Fruit fly (Drosophila melanogaster) whole organism, pupa: Measurements from ENCODE around the gene Cpr65Av.

Experiments used
- CG10348 ChIP-seq: fragments of 200-800 bp; sonication (Bioruptor generic); IDR thresholded peaks from 2 replicates; pipeline ENCODE4 v1.3.6; 2022; ENCODE audit warnings: missing biosample characterization, missing genetic modification characterization
- CG12605 ChIP-seq: fragments of 200-800 bp; sonication (Bioruptor generic); IDR thresholded peaks from 2 replicates; pipeline ENCODE4 v1.3.6; 2022; ENCODE audit warnings: missing biosample characterization, missing genetic modification characterization
- CG13204 ChIP-seq: fragments of 200-800 bp; sonication (Bioruptor generic); optimal IDR thresholded peaks from 2 replicates; lab custom pipeline; 2018; ENCODE audit warnings: missing biosample characterization, mild to moderate bottlenecking, missing genetic modification characterization, moderate library complexity
- CG14655 ChIP-seq: fragments of 200-800 bp; sonication (Bioruptor generic); optimal IDR thresholded peaks from 3 replicates; lab custom pipeline; 2017; ENCODE audit warnings: mild to moderate bottlenecking, missing biosample characterization, missing genetic modification reagents, missing genetic modification characterization
- CG15710 ChIP-seq: fragments of 200-800 bp; sonication (Bioruptor generic); optimal IDR thresholded peaks from 2 replicates; lab custom pipeline; 2018; ENCODE audit warnings: missing biosample characterization, mild to moderate bottlenecking, missing genetic modification characterization, moderate library complexity
- CG17806 ChIP-seq: fragments of 200-800 bp; sonication (Bioruptor generic); optimal IDR thresholded peaks from 2 replicates; lab custom pipeline; 2018; ENCODE audit warnings: missing biosample characterization, mild to moderate bottlenecking, missing genetic modification characterization, moderate library complexity
- CG32121 ChIP-seq: fragments of 200-800 bp; sonication (Bioruptor generic); IDR thresholded peaks from 2 replicates; pipeline ENCODE4 v1.3.6; 2022; ENCODE audit warnings: missing biosample characterization, missing genetic modification characterization
- CG34367 ChIP-seq: fragments of 200-800 bp; sonication (Bioruptor generic); optimal IDR thresholded peaks from 2 replicates; lab custom pipeline; 2018; ENCODE audit warnings: missing biosample characterization, mild to moderate bottlenecking, missing genetic modification characterization
- CG4496 ChIP-seq: fragments of 200-800 bp; sonication (Bioruptor generic); IDR thresholded peaks from 3 replicates; pipeline ENCODE4 v1.3.6; 2022; ENCODE audit warnings: missing biosample characterization, missing genetic modification characterization
- CG8159 ChIP-seq: fragments of 200-800 bp; sonication (Bioruptor generic); optimal IDR thresholded peaks from 3 replicates; lab custom pipeline; 2018; ENCODE audit warnings: missing biosample characterization, mild to moderate bottlenecking, missing genetic modification characterization, moderate library complexity
- CG8301 ChIP-seq: fragments of 200-800 bp; sonication (Bioruptor generic); optimal IDR thresholded peaks from 2 replicates; lab custom pipeline; 2018; ENCODE audit warnings: missing biosample characterization, mild to moderate bottlenecking, missing genetic modification characterization
- CG9948 ChIP-seq: fragments of 200-800 bp; sonication (Bioruptor generic); optimal IDR thresholded peaks from 2 replicates; lab custom pipeline; 2018; ENCODE audit warnings: missing biosample characterization, mild to moderate bottlenecking, missing genetic modification characterization, moderate library complexity
- D1 ChIP-seq: fragments of 200-800 bp; sonication (Bioruptor generic); optimal IDR thresholded peaks from 2 replicates; lab custom pipeline; 2018; ENCODE audit warnings: missing biosample characterization, mild to moderate bottlenecking, missing genetic modification characterization, moderate library complexity
- EcR ChIP-seq: fragments of 200-800 bp; sonication (Bioruptor generic); optimal IDR thresholded peaks from 3 replicates; lab custom pipeline; 2019; ENCODE audit warnings: missing biosample characterization, missing genetic modification characterization, mild to moderate bottlenecking, moderate library complexity, missing genetic modification reagents
- Ets98B ChIP-seq: fragments of 200-800 bp; sonication (Bioruptor generic); IDR thresholded peaks from 2 replicates; pipeline ENCODE4 v1.3.6; 2022; ENCODE audit warnings: missing biosample characterization, missing genetic modification characterization
- Pif1A ChIP-seq: fragments of 200-800 bp; sonication (Bioruptor generic); optimal IDR thresholded peaks from 3 replicates; lab custom pipeline; 2016; ENCODE audit warnings: missing biosample characterization, missing genetic modification characterization
- Pif1B ChIP-seq: fragments of 200-800 bp; sonication (Bioruptor generic); optimal IDR thresholded peaks from 3 replicates; lab custom pipeline; 2016; ENCODE audit warnings: missing biosample characterization, missing genetic modification characterization
- Snoo ChIP-seq: fragments of 200-800 bp; sonication (Bioruptor generic); optimal IDR thresholded peaks from 3 replicates; lab custom pipeline; 2017; ENCODE audit warnings: missing biosample characterization, mild to moderate bottlenecking, missing genetic modification characterization, inconsistent platforms
- fd96Ca ChIP-seq: fragments of 200-800 bp; sonication (Bioruptor generic); IDR thresholded peaks from 3 replicates; pipeline ENCODE4 v1.3.6; 2022; ENCODE audit warnings: missing biosample characterization, missing genetic modification characterization
- gl ChIP-seq: fragments of 200-800 bp; sonication (Bioruptor generic); optimal IDR thresholded peaks from 2 replicates; lab custom pipeline; 2018; ENCODE audit warnings: missing biosample characterization, mild to moderate bottlenecking, missing genetic modification characterization
- rn ChIP-seq: fragments of 200-800 bp; sonication (Bioruptor generic); IDR thresholded peaks from 2 replicates; pipeline ENCODE4 v1.3.6; 2022; ENCODE audit warnings: missing biosample characterization, missing genetic modification characterization

Gene Cpr65Av

dm6 chr3L:6138018-6138417, 1.8 kb downstream of the Cpr65Av start, which contains the start of gene Lcp65Ae:
Gene Lcp65Ae (minus strand): TSS chr3L:6138118.
- TF ChIP-seq Pif1A (GFP tag; lab: Kevin White, UChicago) (no peak), CG34367 (tag; lab: Kevin White, UChicago) (no peak)
- TF ChIP-seq, all 21 proteins: peak for 0

dm6 chr3L:6136691-6137090, 3.1 kb downstream of the Cpr65Av start, which contains the start of gene Lcp65Af:
Gene Lcp65Af (minus strand): TSS chr3L:6136791.
- TF ChIP-seq Pif1A (GFP tag; lab: Kevin White, UChicago) (no peak), CG32121 (GFP tag; lab: Robert Waterston, UW) (no peak), CG8301 (tag; lab: Kevin White, UChicago) (no peak), CG10348 (GFP tag; lab: Robert Waterston, UW) (no peak), fd96Ca (GFP tag; lab: Robert Waterston, UW) (no peak), CG12605 (GFP tag; lab: Robert Waterston, UW) (no peak), rn (GFP tag; lab: Robert Waterston, UW) (no peak), Pif1B (GFP tag; lab: Kevin White, UChicago) (no peak), Ets98B (GFP tag; lab: Robert Waterston, UW) (no peak), CG17806 (tag; lab: Kevin White, UChicago) (no peak), CG34367 (tag; lab: Kevin White, UChicago) (no peak)
- TF ChIP-seq, all 21 proteins: peak for 0

DNA sequence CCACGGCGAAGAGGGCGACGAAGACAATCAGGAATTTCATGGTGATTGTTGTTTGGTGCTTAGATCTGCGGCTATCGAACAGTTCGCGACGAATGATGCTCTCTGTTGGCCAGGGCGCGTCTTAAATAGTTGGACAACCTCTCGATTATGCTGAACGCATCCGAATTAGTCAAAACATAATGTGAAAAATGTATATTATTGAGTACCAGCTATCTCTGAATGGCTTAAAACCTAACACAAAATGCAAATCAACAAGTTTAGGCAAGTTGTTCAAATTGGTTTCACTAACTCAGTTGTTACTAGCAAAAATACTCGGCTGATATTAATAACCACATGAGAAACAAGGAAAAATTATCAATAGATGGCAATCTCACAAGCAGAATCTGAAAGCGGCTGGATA, 4.6 kb downstream of the Cpr65Av start, which contains the start of gene Lcp65Ag1:
TSS of gene Lcp65Ag1 (minus strand) at position 101 of the 400 bp plus-strand sequence.
- TF ChIP-seq CG10348 (GFP tag; lab: Robert Waterston, UW) (no peak), Pif1A (GFP tag; lab: Kevin White, UChicago) (no peak), CG13204 (GFP tag; lab: Kevin White, UChicago) (no peak), EcR (GFP tag; lab: Kevin White, UChicago) (no peak), D1 (tag; lab: Kevin White, UChicago) (no peak), rn (GFP tag; lab: Robert Waterston, UW) (no peak)

DNA sequence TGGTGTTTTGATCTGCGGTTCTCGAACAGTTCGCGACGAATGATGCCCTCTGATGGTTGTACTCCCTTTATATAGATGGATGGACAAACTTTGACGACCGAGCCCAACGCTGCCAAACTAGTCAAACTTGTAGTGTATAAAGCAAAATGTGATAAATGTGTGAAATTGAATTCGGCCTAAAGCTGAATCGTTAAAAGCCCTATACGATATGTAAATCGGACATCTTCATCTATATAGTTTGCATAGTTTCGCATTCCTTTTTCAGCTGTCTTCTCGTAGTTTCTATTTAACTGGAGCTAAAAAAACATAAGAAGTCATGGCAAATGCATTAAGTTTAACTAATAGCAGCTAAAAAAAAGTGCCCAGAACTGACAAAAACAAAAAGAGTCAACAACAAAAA, 6.2 kb downstream of the Cpr65Av start, which contains the start of gene Lcp65Ag2:
TSS of gene Lcp65Ag2 (minus strand) at position 48 of the 400 bp plus-strand sequence.
- TF ChIP-seq EcR (GFP tag; lab: Kevin White, UChicago): no peak

DNA sequence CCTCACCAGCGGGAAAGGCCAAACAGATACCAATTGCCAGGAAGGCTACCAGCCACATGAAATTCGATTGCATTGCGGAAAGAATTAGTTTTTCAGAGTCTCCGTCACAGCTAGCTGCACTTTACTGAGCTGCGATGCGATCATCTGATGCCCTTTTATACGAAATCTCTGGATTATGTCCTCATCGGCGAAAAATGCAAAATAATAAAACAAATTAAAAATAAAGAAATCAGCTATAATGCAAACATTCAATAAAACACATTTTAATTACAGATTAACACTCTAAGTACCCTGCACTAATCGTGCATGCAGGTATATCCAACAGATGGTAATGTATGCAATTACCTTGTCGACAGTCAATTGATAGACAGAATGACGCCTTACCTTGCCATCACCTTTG, 7.8 kb downstream of the Cpr65Av start, which contains the start of gene Cpr65Au:
TSS of gene Cpr65Au (minus strand) at position 101 of the 400 bp plus-strand sequence.
- TF ChIP-seq CG4496 (GFP tag; lab: Robert Waterston, UW): no peak
- 0 out of 2 replicates have a peak, but pooled peaks have one; percentile 9 for TF ChIP-seq rn (GFP tag; lab: Robert Waterston, UW)

dm6 chr3L:6130944-6131343, 8.8 kb downstream of the Cpr65Av start, which contains the start of gene Lcp65Ag3:
Gene Lcp65Ag3 (minus strand): TSS chr3L:6130989.
- TF ChIP-seq CG13204 (GFP tag; lab: Kevin White, UChicago) (no peak), CG34367 (tag; lab: Kevin White, UChicago) (no peak), gl (no peak), fd96Ca (GFP tag; lab: Robert Waterston, UW) (no peak), CG17806 (tag; lab: Kevin White, UChicago) (no peak), Pif1A (GFP tag; lab: Kevin White, UChicago) (no peak), CG8159 (no peak), CG14655 (GFP tag; lab: Kevin White, UChicago) (no peak), CG12605 (GFP tag; lab: Robert Waterston, UW) (no peak), rn (GFP tag; lab: Robert Waterston, UW) (no peak), CG32121 (GFP tag; lab: Robert Waterston, UW) (no peak), D1 (tag; lab: Kevin White, UChicago) (no peak), CG9948 (tag; lab: Kevin White, UChicago) (no peak), CG15710 (tag; lab: Kevin White, UChicago) (no peak), Ets98B (GFP tag; lab: Robert Waterston, UW) (no peak), CG8301 (tag; lab: Kevin White, UChicago) (no peak)

DNA sequence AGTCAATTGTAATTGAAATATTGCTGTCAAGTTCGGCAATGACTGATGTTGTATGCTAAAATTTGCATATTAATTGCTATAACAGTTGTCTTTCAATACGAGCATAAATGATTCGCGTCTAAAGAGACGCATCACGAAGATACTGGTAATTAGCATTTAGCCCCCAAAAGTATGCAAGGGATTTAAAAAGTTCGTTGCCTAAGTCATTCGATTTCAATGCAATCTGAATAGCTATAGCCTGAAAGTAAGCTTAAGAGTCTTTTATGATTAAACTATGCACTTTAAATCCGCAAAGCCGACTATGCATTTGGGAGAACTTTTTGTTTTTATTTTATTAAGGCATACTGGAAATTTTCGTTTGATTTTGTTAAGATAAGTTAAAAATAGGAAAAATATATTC, 10.2 kb downstream of the Cpr65Av start:
- TF ChIP-seq CG34367 (tag; lab: Kevin White, UChicago): no peak
- no peak for TF ChIP-seq EcR (GFP tag; lab: Kevin White, UChicago)
- peak; percentile 20 for TF ChIP-seq D1 (tag; lab: Kevin White, UChicago)

dm6 chr3L:6125409-6125689, 14.4 kb downstream of the Cpr65Av start:
- TF ChIP-seq Snoo (tag; lab: Kevin White, UChicago) (no peak), CG9948 (tag; lab: Kevin White, UChicago) (no peak), CG14655 (GFP tag; lab: Kevin White, UChicago) (no peak), CG32121 (GFP tag; lab: Robert Waterston, UW) (no peak), CG13204 (GFP tag; lab: Kevin White, UChicago) (no peak), gl (no peak), fd96Ca (GFP tag; lab: Robert Waterston, UW) (no peak), CG4496 (GFP tag; lab: Robert Waterston, UW) (no peak), CG34367 (tag; lab: Kevin White, UChicago) (no peak), CG17806 (tag; lab: Kevin White, UChicago) (no peak), D1 (tag; lab: Kevin White, UChicago) (no peak), CG8159 (no peak)
